Worm (Caenorhabditis elegans) whole organism, midembryonic: ENCODE measurements around the gene ssp-36.
"Not testable (repeated sequence)": the region's sequence is repeated elsewhere in the genome, so short reads cannot be mapped to it uniquely, and the experiment has no call there.

Experiments used
- T22C8.4 ChIP-seq: fragments of 200-800 bp; sonication (Bioruptor generic); IDR thresholded peaks from 2 replicates; pipeline ENCODE4 v1.3.6; 2022; ENCODE audit warnings: missing genetic modification characterization, missing compliant biosample characterization
- flt-1 ChIP-seq: fragments of 200-800 bp; sonication (Bioruptor generic); IDR thresholded peaks from 2 replicates; pipeline ENCODE4 v1.3.6; 2022; ENCODE audit warnings: missing genetic modification characterization, missing compliant biosample characterization
- med-1 ChIP-seq: sonication (generic microtip); optimal IDR thresholded peaks from 2 replicates; lab custom pipeline; 2017; ENCODE audit warnings: missing genetic modification characterization, mild to moderate bottlenecking, missing compliant biosample characterization, antibody characterized with exemption, missing genetic modification reagents; ENCODE audit not compliant: insufficient read depth
- tab-1 ChIP-seq: fragments of 200-800 bp; sonication (Bioruptor generic); IDR thresholded peaks from 2 replicates; pipeline ENCODE4 v1.3.6; 2022; ENCODE audit warnings: missing genetic modification characterization, missing compliant biosample characterization
- ztf-23 ChIP-seq: fragments of 200-800 bp; sonication (Bioruptor generic); IDR thresholded peaks from 2 replicates; pipeline ENCODE4 v1.3.6; 2022; ENCODE audit warnings: missing genetic modification reagents, missing genetic modification characterization, missing compliant biosample characterization
- ztf-29 ChIP-seq: fragments of 200-800 bp; sonication (Bioruptor generic); IDR thresholded peaks from 2 replicates; pipeline ENCODE4 v1.3.6; 2022; ENCODE audit warnings: missing genetic modification reagents, missing genetic modification characterization, missing compliant biosample characterization

DNA sequence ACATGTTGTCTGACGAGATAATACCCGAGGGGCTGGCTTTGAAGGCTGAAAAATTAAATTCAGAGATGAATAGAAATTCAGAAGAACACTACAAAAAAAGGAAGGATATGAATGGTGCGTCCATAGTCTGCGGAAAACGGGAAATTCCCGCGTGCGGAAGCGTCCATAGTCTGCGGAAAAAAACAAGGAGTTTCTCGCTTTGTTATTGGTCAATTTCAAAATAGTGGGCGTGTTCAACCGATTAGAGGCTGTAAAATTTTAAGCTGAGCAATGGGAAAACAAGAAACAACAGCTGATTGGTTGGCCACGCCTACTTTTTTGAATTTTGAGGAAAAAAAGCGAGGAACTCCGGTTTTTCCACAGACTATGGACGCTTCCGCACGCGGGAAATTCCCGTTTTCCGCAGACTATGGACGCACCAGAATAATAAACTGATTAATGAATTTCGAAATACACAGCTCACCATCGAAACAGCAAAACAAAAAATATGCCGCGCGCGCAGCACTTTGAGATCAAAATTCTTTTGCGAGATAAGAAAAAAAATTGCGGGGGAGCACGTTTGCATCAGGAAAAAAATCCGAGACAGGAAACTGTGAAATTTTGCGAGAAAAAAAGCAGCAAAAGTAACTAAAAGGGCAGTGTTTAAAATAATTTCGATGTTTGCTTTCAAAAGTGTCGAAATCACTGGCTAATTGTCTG is 25.1 kb downstream of the ssp-36 start, which contains the start of gene gln-6:
- TF ChIP-seq flt-1; med-1 (GFP tag; lab: Kevin White, UChicago); ztf-29; T22C8.4; ztf-23 (GFP tag; lab: Robert Waterston, UW); tab-1 (GFP tag; lab: Robert Waterston, UW): not testable (repeated sequence)
